Fruit fly (Drosophila melanogaster) whole organism, embryonic: Measurements from ENCODE around the gene CG42671.
A peak's percentile ranks its signal among the peaks of the same experiment; 100 is the strongest.

Experiments used
- Bdp1 ChIP-seq: fragments of 200-800 bp; sonication (Bioruptor generic); optimal IDR thresholded peaks from 3 replicates; lab custom pipeline; 2016; ENCODE audit warnings: missing biosample characterization, missing genetic modification characterization
- Blimp-1 ChIP-seq: fragments of 200-800 bp; sonication (Bioruptor generic); optimal IDR thresholded peaks from 3 replicates; lab custom pipeline; 2018; ENCODE audit warnings: missing biosample characterization, missing genetic modification characterization, mild to moderate bottlenecking, moderate library complexity, missing genetic modification reagents
- CG10366 ChIP-seq: fragments of 200-800 bp; sonication (Bioruptor generic); IDR thresholded peaks from 2 replicates; pipeline ENCODE4 v1.3.6; 2022; ENCODE audit warnings: missing biosample characterization, missing genetic modification characterization
- CG10565 ChIP-seq: fragments of 200-800 bp; sonication (Bioruptor generic); optimal IDR thresholded peaks from 3 replicates; lab custom pipeline; 2016; ENCODE audit warnings: missing biosample characterization, mild to moderate bottlenecking, missing genetic modification characterization
- CG11560 ChIP-seq: fragments of 200-800 bp; sonication (Bioruptor generic); IDR thresholded peaks from 3 replicates; pipeline ENCODE4 v1.3.6; 2022; ENCODE audit warnings: missing biosample characterization, missing genetic modification characterization
- CG12299 ChIP-seq: fragments of 200-800 bp; sonication (Bioruptor generic); optimal IDR thresholded peaks from 2 replicates; lab custom pipeline; 2018; ENCODE audit warnings: missing biosample characterization, mild to moderate bottlenecking, missing genetic modification characterization
- CG15073 ChIP-seq: fragments of 200-800 bp; sonication (Bioruptor generic); optimal IDR thresholded peaks from 2 replicates; lab custom pipeline; 2016; ENCODE audit warnings: missing biosample characterization, missing genetic modification characterization
- CG17829 ChIP-seq: fragments of 200-800 bp; optimal IDR thresholded peaks from 2 replicates; lab custom pipeline; 2019; ENCODE audit warnings: missing biosample characterization, mild to moderate bottlenecking, missing genetic modification characterization, moderate library complexity
- CG18599 ChIP-seq: fragments of 200-800 bp; sonication (Bioruptor generic); optimal IDR thresholded peaks from 3 replicates; lab custom pipeline; 2017; ENCODE audit warnings: missing biosample characterization, missing genetic modification characterization, mild to moderate bottlenecking, moderate library complexity, missing genetic modification reagents
- CG32772 ChIP-seq: fragments of 200-800 bp; sonication (Bioruptor generic); IDR thresholded peaks from 2 replicates; pipeline ENCODE4 v1.3.6; 2022; ENCODE audit warnings: missing biosample characterization, missing genetic modification characterization
- CG3995 ChIP-seq: fragments of 200-800 bp; sonication (Bioruptor generic); optimal IDR thresholded peaks from 3 replicates; lab custom pipeline; 2016; ENCODE audit warnings: missing biosample characterization, missing genetic modification characterization
- CG4617 ChIP-seq: fragments of 200-800 bp; sonication (Bioruptor generic); optimal IDR thresholded peaks from 3 replicates; lab custom pipeline; 2016; ENCODE audit warnings: missing biosample characterization, missing genetic modification characterization, borderline replicate concordance
- CG5180 ChIP-seq: fragments of 200-800 bp; sonication (Bioruptor generic); optimal IDR thresholded peaks from 3 replicates; lab custom pipeline; 2017; ENCODE audit warnings: missing biosample characterization, missing genetic modification characterization, mild to moderate bottlenecking, moderate library complexity, missing genetic modification reagents
- CG6683 ChIP-seq: fragments of 200-800 bp; sonication (Bioruptor generic); optimal IDR thresholded peaks from 2 replicates; lab custom pipeline; 2017; ENCODE audit warnings: missing biosample characterization, mild to moderate bottlenecking, missing genetic modification characterization, missing genetic modification reagents
- CG6791 ChIP-seq: fragments of 200-800 bp; sonication (Bioruptor generic); IDR thresholded peaks from 3 replicates; pipeline ENCODE4 v1.3.6; 2022; ENCODE audit warnings: missing biosample characterization, missing genetic modification characterization; ENCODE audit not compliant: partially characterized antibody
- CG7271 ChIP-seq: fragments of 200-800 bp; sonication (Bioruptor generic); optimal IDR thresholded peaks from 2 replicates; lab custom pipeline; 2018; ENCODE audit warnings: missing biosample characterization, mild to moderate bottlenecking, missing genetic modification characterization, moderate library complexity
- CG7963 ChIP-seq: fragments of 200-800 bp; sonication (Bioruptor generic); IDR thresholded peaks from 3 replicates; pipeline ENCODE4 v1.3.6; 2022; ENCODE audit warnings: missing biosample characterization, missing genetic modification characterization; ENCODE audit not compliant: partially characterized antibody
- D19B ChIP-seq: fragments of 200-800 bp; sonication (Bioruptor generic); optimal IDR thresholded peaks from 2 replicates; lab custom pipeline; 2017; ENCODE audit warnings: missing biosample characterization, mild to moderate bottlenecking, missing genetic modification characterization
- Dip3 ChIP-seq: fragments of 200-800 bp; sonication (Bioruptor generic); optimal IDR thresholded peaks from 3 replicates; lab custom pipeline; 2016; ENCODE audit warnings: missing biosample characterization, missing genetic modification characterization
- Drgx ChIP-seq: fragments of 200-800 bp; sonication (Bioruptor generic); IDR thresholded peaks from 2 replicates; pipeline ENCODE4 v1.3.6; 2022; ENCODE audit warnings: missing biosample characterization, missing genetic modification characterization
- Gug ChIP-seq: fragments of 200-800 bp; sonication (Bioruptor generic); IDR thresholded peaks from 4 replicates; pipeline ENCODE4 v1.3.6; 2022; ENCODE audit warnings: missing biosample characterization, missing genetic modification characterization
- HLH3B ChIP-seq: fragments of 200-800 bp; sonication (Bioruptor generic); IDR thresholded peaks from 2 replicates; pipeline ENCODE4 v1.3.6; 2022; ENCODE audit warnings: missing biosample characterization, missing genetic modification characterization
- Hand ChIP-seq: fragments of 200-800 bp; sonication (Bioruptor generic); optimal IDR thresholded peaks from 2 replicates; lab custom pipeline; 2017; ENCODE audit warnings: mild to moderate bottlenecking, missing biosample characterization, missing genetic modification reagents, missing genetic modification characterization
- Hsf ChIP-seq: fragments of 200-800 bp; sonication (Bioruptor generic); optimal IDR thresholded peaks from 3 replicates; lab custom pipeline; 2016; ENCODE audit warnings: missing biosample characterization, missing genetic modification characterization
- Kr ChIP-seq: fragments of 200-800 bp; sonication (Bioruptor generic); optimal IDR thresholded peaks from 2 replicates; lab custom pipeline; 2017; ENCODE audit warnings: missing biosample characterization, mild to moderate bottlenecking, missing genetic modification characterization
- MESR4 ChIP-seq: fragments of 200-800 bp; sonication (Bioruptor generic); optimal IDR thresholded peaks from 2 replicates; lab custom pipeline; 2018; ENCODE audit warnings: missing biosample characterization, mild to moderate bottlenecking, missing genetic modification characterization, moderate library complexity
- MTF-1 ChIP-seq: fragments of 200-800 bp; sonication (Bioruptor generic); optimal IDR thresholded peaks from 2 replicates; lab custom pipeline; 2018; ENCODE audit warnings: missing biosample characterization, mild to moderate bottlenecking, missing genetic modification characterization, borderline replicate concordance
- Meics ChIP-seq: fragments of 200-800 bp; sonication (Bioruptor generic); optimal IDR thresholded peaks from 2 replicates; lab custom pipeline; 2017; ENCODE audit warnings: missing biosample characterization, mild to moderate bottlenecking, missing genetic modification characterization
- Oaz ChIP-seq: fragments of 200-800 bp; sonication (Bioruptor generic); IDR thresholded peaks from 2 replicates; pipeline ENCODE4 v1.3.6; 2022; ENCODE audit warnings: missing biosample characterization, missing genetic modification characterization
- Ptx1 ChIP-seq: fragments of 200-800 bp; sonication (Bioruptor generic); IDR thresholded peaks from 2 replicates; pipeline ENCODE4 v1.3.6; 2022; ENCODE audit warnings: missing biosample characterization, missing genetic modification characterization
- abd-A ChIP-seq: fragments of 200-800 bp; sonication (Bioruptor generic); optimal IDR thresholded peaks from 3 replicates; lab custom pipeline; 2019; ENCODE audit warnings: missing biosample characterization, mild to moderate bottlenecking, missing genetic modification characterization, moderate library complexity
- bbx ChIP-seq: fragments of 200-800 bp; sonication (Bioruptor generic); IDR thresholded peaks from 2 replicates; pipeline ENCODE4 v1.3.6; 2022; ENCODE audit warnings: missing biosample characterization, missing genetic modification characterization; ENCODE audit not compliant: partially characterized antibody
- bowl ChIP-seq: fragments of 200-800 bp; sonication (Bioruptor generic); IDR thresholded peaks from 2 replicates; pipeline ENCODE4 v1.3.6; 2022; ENCODE audit warnings: missing biosample characterization, missing genetic modification characterization
- caup ChIP-seq: fragments of 200-800 bp; sonication (Bioruptor generic); optimal IDR thresholded peaks from 3 replicates; lab custom pipeline; 2017; ENCODE audit warnings: missing biosample characterization, mild to moderate bottlenecking, missing genetic modification characterization, moderate library complexity; ENCODE audit not compliant: severe bottlenecking
- danr ChIP-seq: fragments of 200-800 bp; sonication (Bioruptor generic); IDR thresholded peaks from 2 replicates; pipeline ENCODE4 v1.3.6; 2022; ENCODE audit warnings: missing biosample characterization, missing genetic modification characterization
- dati ChIP-seq: fragments of 200-800 bp; sonication (Bioruptor generic); IDR thresholded peaks from 2 replicates; pipeline ENCODE4 v1.3.6; 2022; ENCODE audit warnings: missing biosample characterization, missing genetic modification characterization
- ewg ChIP-seq: fragments of 200-800 bp; sonication (Bioruptor generic); optimal IDR thresholded peaks from 3 replicates; lab custom pipeline; 2017; ENCODE audit warnings: mild to moderate bottlenecking, missing biosample characterization, missing genetic modification reagents, missing genetic modification characterization
- eyg ChIP-seq: fragments of 200-800 bp; sonication (Bioruptor generic); optimal IDR thresholded peaks from 3 replicates; lab custom pipeline; 2016; ENCODE audit warnings: missing biosample characterization, missing genetic modification characterization
- lmd ChIP-seq: fragments of 200-800 bp; sonication (Bioruptor generic); IDR thresholded peaks from 2 replicates; pipeline ENCODE4 v1.3.6; 2022; ENCODE audit warnings: missing biosample characterization, missing genetic modification characterization
- lola ChIP-seq, 3 experiments: fragments of >200 bp in 2 of 3; fragments of 200-800 bp in 1 of 3; sonication (Bioruptor generic) in 1 of 3; optimal IDR thresholded peaks; 2 replicates each; lab custom pipeline; 2017 to 2019; ENCODE audit warnings: missing biosample characterization in 3 of 3, missing genetic modification characterization in 3 of 3, mild to moderate bottlenecking in 1 of 3, moderate library complexity in 1 of 3
- luna ChIP-seq: fragments of 200-800 bp; sonication (Bioruptor generic); optimal IDR thresholded peaks from 2 replicates; lab custom pipeline; 2016; ENCODE audit warnings: missing biosample characterization, missing genetic modification characterization
- pfk ChIP-seq: fragments of 200-800 bp; sonication (Bioruptor generic); optimal IDR thresholded peaks from 2 replicates; lab custom pipeline; 2018; ENCODE audit warnings: missing biosample characterization, mild to moderate bottlenecking, missing genetic modification characterization, moderate library complexity
- rib ChIP-seq: fragments of 200-800 bp; sonication (Bioruptor generic); IDR thresholded peaks from 2 replicates; pipeline ENCODE4 v1.3.6; 2022; ENCODE audit warnings: missing biosample characterization, missing genetic modification characterization
- schlank ChIP-seq: fragments of 200-800 bp; sonication (Bioruptor generic); optimal IDR thresholded peaks from 2 replicates; lab custom pipeline; 2018; ENCODE audit warnings: missing biosample characterization, mild to moderate bottlenecking, missing genetic modification characterization
- stc ChIP-seq: fragments of 200-800 bp; sonication (Bioruptor generic); IDR thresholded peaks from 2 replicates; pipeline ENCODE4 v1.3.6; 2022; ENCODE audit warnings: missing biosample characterization, missing genetic modification characterization
- tio ChIP-seq: fragments of 200-800 bp; sonication (Bioruptor generic); optimal IDR thresholded peaks from 2 replicates; lab custom pipeline; 2017; ENCODE audit warnings: missing biosample characterization, missing genetic modification characterization, inconsistent platforms
- twi ChIP-seq: fragments of 200-800 bp; optimal IDR thresholded peaks from 2 replicates; lab custom pipeline; 2019; ENCODE audit warnings: missing biosample characterization, mild to moderate bottlenecking, missing genetic modification characterization, moderate library complexity
- z ChIP-seq: fragments of 200-800 bp; sonication (Bioruptor generic); IDR thresholded peaks from 3 replicates; pipeline ENCODE4 v1.3.6; 2022; ENCODE audit warnings: missing biosample characterization, missing genetic modification characterization

CG42671 gene

DNA sequence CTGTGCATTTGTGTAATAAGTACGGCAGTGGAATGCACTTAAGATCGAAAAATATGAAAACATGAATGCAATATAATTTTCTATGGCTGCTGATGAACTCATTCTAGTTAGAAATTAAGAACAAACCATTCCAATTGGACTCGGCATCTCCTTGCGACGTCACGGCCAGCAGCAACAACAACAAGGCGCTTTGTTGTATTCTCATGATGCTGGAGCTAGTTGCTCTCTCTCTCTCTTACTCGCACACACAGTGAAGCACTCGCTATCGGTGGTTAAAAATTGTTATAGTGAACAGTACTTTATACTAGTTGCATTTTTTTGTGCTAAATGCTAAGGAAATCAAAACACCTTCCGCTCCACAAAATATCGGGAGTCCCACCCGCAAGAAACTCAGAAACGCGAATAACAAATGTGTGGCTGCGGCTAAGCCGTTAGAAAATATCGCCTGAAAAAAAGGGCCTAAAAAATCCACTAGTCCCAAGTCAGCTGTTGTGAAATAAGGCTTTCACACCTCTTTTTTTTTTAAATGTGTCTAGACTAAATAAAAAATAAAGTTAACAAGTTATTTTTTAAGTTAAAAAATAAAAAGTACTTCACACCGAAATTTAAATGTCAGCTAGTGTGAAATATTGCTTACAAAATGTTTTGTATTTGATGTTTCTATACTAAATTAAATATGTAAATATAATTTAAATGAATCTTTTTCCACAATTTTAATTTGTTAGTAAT is 8.5 kb upstream of the CG42671 start, which contains the start of gene Plod (continued):
- TF ChIP-seq CG32772 = 0 out of 2 replicates have a peak, but pooled peaks have one; percentile 8
- TF ChIP-seq pfk = peak; percentile 19
- peak; percentile 41 for TF ChIP-seq CG5180 (GFP tag; lab: Kevin White, UChicago)
- peak; percentile 16 for TF ChIP-seq CG4617
- TF ChIP-seq CG7963 (GFP tag; lab: Robert Waterston, UW) = peak; percentile 17; the same call in 1 of the 3 replicates
- no peak for TF ChIP-seq CG6683 (GFP tag; lab: Kevin White, UChicago)
- no peak for TF ChIP-seq CG11560
- TF ChIP-seq lola (GFP tag; optimal IDR thresholded peaks at IDR 0.05; lab: Kevin White, UChicago) = peak in 2 of 3 experiments; percentile 40 to 96
- peak; percentile 57 for TF ChIP-seq CG10366
- no peak; the same call in 1 of the 2 replicates for TF ChIP-seq lmd (GFP tag; lab: Robert Waterston, UW)
- TF ChIP-seq CG12299 (tag; lab: Kevin White, UChicago) = peak; percentile 57
- no peak for TF ChIP-seq tio (GFP tag; lab: Kevin White, UChicago)
- peak; percentile 67 for TF ChIP-seq CG17829 (tag; lab: Kevin White, UChicago)
- TF ChIP-seq danr (GFP tag; lab: Robert Waterston, UW) = no peak
- TF ChIP-seq stc = 0 out of 2 replicates have a peak, but pooled peaks have one; percentile 11
- no peak for TF ChIP-seq Oaz (GFP tag; lab: Robert Waterston, UW)
- TF ChIP-seq caup = peak; percentile 40
- TF ChIP-seq MESR4 (GFP tag; lab: Kevin White, UChicago) = peak; percentile 84
- TF ChIP-seq dati (GFP tag; lab: Robert Waterston, UW) = no peak
- peak; percentile 21 for TF ChIP-seq schlank (tag; lab: Kevin White, UChicago)
- TF ChIP-seq Blimp-1 (GFP tag; lab: Kevin White, UChicago) = peak; percentile 34
- no peak for TF ChIP-seq Gug (GFP tag; lab: Robert Waterston, UW)
- peak; percentile 18 for TF ChIP-seq ewg (GFP tag; lab: Kevin White, UChicago)
- TF ChIP-seq MTF-1 = peak; percentile 45
- TF ChIP-seq Ptx1 (GFP tag; lab: Robert Waterston, UW) = peak; percentile 41; the same call in 1 of the 2 replicates
- no peak for TF ChIP-seq Kr (GFP tag; lab: Kevin White, UChicago)
- TF ChIP-seq bbx (GFP tag; lab: Robert Waterston, UW) = peak; percentile 65; the same call in 1 of the 2 replicates
- TF ChIP-seq luna (GFP tag; lab: Kevin White, UChicago) = no peak
- no peak for TF ChIP-seq CG3995 (GFP tag; lab: Kevin White, UChicago)
- TF ChIP-seq CG15073 = no peak
- TF ChIP-seq eyg = no peak
- peak; percentile 57 for TF ChIP-seq CG7271 (tag; lab: Kevin White, UChicago)
- TF ChIP-seq CG6791 (GFP tag; lab: Robert Waterston, UW) = 0 out of 3 replicates have a peak, but pooled peaks have one; percentile 45
- peak; percentile 25 for TF ChIP-seq Hand (GFP tag; lab: Kevin White, UChicago)
- 0 out of 2 replicates have a peak, but pooled peaks have one; percentile 28 for TF ChIP-seq HLH3B (GFP tag; lab: Robert Waterston, UW)
- TF ChIP-seq CG10565 (GFP tag; lab: Kevin White, UChicago) = no peak
- TF ChIP-seq bowl (GFP tag; lab: Robert Waterston, UW) = no peak
- peak; percentile 42 for TF ChIP-seq Hsf (GFP tag; lab: Kevin White, UChicago)
- TF ChIP-seq CG18599 (GFP tag; lab: Kevin White, UChicago) = peak; percentile 43
- TF ChIP-seq rib = peak; percentile 60; the same call in 1 of the 2 replicates
- TF ChIP-seq Dip3 (GFP tag; lab: Kevin White, UChicago) = no peak
- TF ChIP-seq Meics = peak; percentile 56
- TF ChIP-seq D19B (GFP tag; lab: Kevin White, UChicago) = no peak
- peak; percentile 18 for TF ChIP-seq Bdp1 (GFP tag; lab: Kevin White, UChicago)
- no peak for TF ChIP-seq abd-A (tag; lab: Kevin White, UChicago)
- TF ChIP-seq twi (tag; lab: Kevin White, UChicago) = no peak
- TF ChIP-seq Drgx = peak; percentile 61
- no peak for TF ChIP-seq z
